Worm (Caenorhabditis elegans): ENCODE data around the gene F29C4.4.

DNA sequence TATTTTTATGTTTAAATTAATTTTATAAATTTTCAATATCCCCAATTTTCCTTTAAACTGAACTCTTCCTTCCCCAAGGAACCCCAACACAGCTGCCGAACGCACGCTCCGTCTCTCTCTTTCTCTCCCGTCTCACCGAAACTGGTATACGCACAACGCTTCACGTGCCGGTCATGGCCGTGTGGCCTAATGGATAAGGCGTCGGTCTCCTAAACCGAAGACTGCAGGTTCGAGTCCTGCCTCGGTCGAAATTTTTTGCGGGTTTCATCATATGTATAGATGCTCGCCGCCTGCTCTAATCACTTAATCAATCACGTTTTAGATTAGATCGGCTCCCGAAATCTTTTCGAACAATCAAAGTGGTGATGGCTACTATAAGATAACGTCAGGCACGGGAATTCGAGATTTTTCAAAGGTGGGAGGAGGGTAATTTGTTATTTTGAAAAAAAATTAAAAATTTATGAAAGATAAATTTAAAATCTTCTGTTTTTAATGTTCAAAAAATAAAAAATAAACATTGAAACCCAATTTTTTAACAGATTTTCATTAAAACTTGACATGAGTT, 32.4 kb downstream of the F29C4.4 start:
- TF ChIP-seq flt-1 (GFP tag; IDR thresholded peaks at IDR 0.05) (peak; percentile 98), ref-1 (GFP tag; conservative IDR thresholded peaks at IDR 0.05) (peak; percentile 95), med-1 (GFP tag; optimal IDR thresholded peaks at IDR 0.05; ENCODE audit: insufficient read depth) (peak; percentile 70), ztf-29 (GFP tag; IDR thresholded peaks at IDR 0.05) (peak; percentile 98), T22C8.4 (GFP tag; IDR thresholded peaks at IDR 0.05) (peak; percentile 94), klf-2 (GFP tag; conservative IDR thresholded peaks at IDR 0.05) (peak; percentile 97)
